Worm (Caenorhabditis elegans) whole organism, L4 larva: ENCODE results near the gene C07G1.7.

Source experiments
- arid-1 ChIP-seq: fragments of 200-800 bp; sonication (Bioruptor generic); conservative IDR thresholded peaks from 2 replicates; pipeline ENCODE4 v1.3.6; 2022; ENCODE audit warnings: missing genetic modification reagents, missing genetic modification characterization, missing compliant biosample characterization
- duxl-1 ChIP-seq: sonication (generic microtip); optimal IDR thresholded peaks from 2 replicates; lab custom pipeline; 2016; ENCODE audit warnings: mild to moderate bottlenecking, missing genetic modification characterization, moderate library complexity, missing compliant biosample characterization; ENCODE audit not compliant: poor library complexity
- lsy-2 ChIP-seq, 2 experiments: fragments of 150-350 bp in 1 of 2; sonication (generic microtip) in 1 of 2; optimal IDR thresholded peaks; 2 replicates each; lab custom pipeline; 2014 to 2017; ENCODE audit warnings: missing biosample characterization in 2 of 2, missing genetic modification characterization in 2 of 2
- zag-1 ChIP-seq: fragments of 150-350 bp; optimal IDR thresholded peaks from 2 replicates; lab custom pipeline; 2014; ENCODE audit warnings: missing biosample characterization, missing genetic modification characterization
- ztf-11 ChIP-seq: fragments of 150-350 bp; optimal IDR thresholded peaks from 2 replicates; lab custom pipeline; 2014; ENCODE audit warnings: missing biosample characterization, missing genetic modification characterization

DNA sequence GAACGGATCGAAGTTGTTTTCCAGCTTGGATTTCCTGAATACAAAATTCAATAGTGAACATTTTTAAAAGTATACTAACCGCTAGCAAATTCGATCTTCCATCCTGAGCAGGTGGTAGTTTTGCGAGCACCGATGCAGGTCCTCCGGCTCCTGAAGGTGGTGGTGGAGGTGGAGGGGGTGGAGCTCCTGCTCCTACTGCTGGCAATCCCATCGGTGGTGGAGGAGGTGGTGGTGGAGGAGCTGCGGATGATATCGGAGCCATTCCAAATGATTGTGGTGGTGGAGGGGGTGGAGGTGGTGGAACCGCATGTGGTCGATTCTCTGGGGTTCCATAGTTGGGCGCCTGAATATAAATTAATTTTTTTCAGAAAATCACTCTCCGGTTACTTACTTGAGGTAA, 22.0 kb downstream of the C07G1.7 start:
- no peak for TF ChIP-seq lsy-2 (tag; optimal IDR thresholded peaks at IDR 0.05; lab: Kevin White, UChicago)
- TF ChIP-seq duxl-1: no peak
- no peak for TF ChIP-seq ztf-11 (tag; lab: Kevin White, UChicago)
- no peak for TF ChIP-seq arid-1
- TF ChIP-seq zag-1 (tag; lab: Kevin White, UChicago): no peak
